Fruit fly (Drosophila melanogaster) whole organism, embryonic: ENCODE measurements around the gene Ssl2.
A peak's percentile ranks its signal among the peaks of the same experiment; 100 is the strongest.

Experiments used
- BtbVII ChIP-seq: fragments of 200-800 bp; sonication (Bioruptor generic); optimal IDR thresholded peaks from 3 replicates; lab custom pipeline; 2017; ENCODE audit warnings: missing biosample characterization, mild to moderate bottlenecking, missing genetic modification characterization
- CG11398 ChIP-seq: fragments of 200-800 bp; sonication (Bioruptor generic); optimal IDR thresholded peaks from 2 replicates; lab custom pipeline; 2016; ENCODE audit warnings: missing biosample characterization, missing genetic modification characterization
- CG11456 ChIP-seq: fragments of 200-800 bp; sonication (Bioruptor generic); IDR thresholded peaks from 3 replicates; pipeline ENCODE4 v1.3.6; 2022; ENCODE audit warnings: missing biosample characterization, missing genetic modification characterization
- CG12236 ChIP-seq: fragments of 200-800 bp; sonication (Bioruptor generic); optimal IDR thresholded peaks from 2 replicates; lab custom pipeline; 2016; ENCODE audit warnings: missing biosample characterization, missing genetic modification characterization
- CG12659 ChIP-seq: fragments of 200-800 bp; sonication (Bioruptor generic); optimal IDR thresholded peaks from 3 replicates; lab custom pipeline; 2017; ENCODE audit warnings: mild to moderate bottlenecking, missing biosample characterization, missing genetic modification reagents, missing genetic modification characterization
- CG14050 ChIP-seq: fragments of 200-800 bp; sonication (Bioruptor generic); IDR thresholded peaks from 3 replicates; pipeline ENCODE4 v1.3.6; 2022; ENCODE audit warnings: missing biosample characterization, missing genetic modification characterization
- CG15479 ChIP-seq: fragments of 200-800 bp; sonication (Bioruptor generic); optimal IDR thresholded peaks from 3 replicates; lab custom pipeline; 2019; ENCODE audit warnings: missing biosample characterization, mild to moderate bottlenecking, missing genetic modification characterization, moderate library complexity
- CG16779 ChIP-seq: fragments of 200-800 bp; sonication (Bioruptor generic); IDR thresholded peaks from 2 replicates; pipeline ENCODE4 v1.3.6; 2022; ENCODE audit warnings: missing biosample characterization, missing genetic modification characterization
- CG17359 ChIP-seq: fragments of 200-800 bp; sonication (Bioruptor generic); optimal IDR thresholded peaks from 3 replicates; lab custom pipeline; 2018; ENCODE audit warnings: missing biosample characterization, mild to moderate bottlenecking, missing genetic modification characterization, moderate library complexity
- CG17361 ChIP-seq: fragments of 200-800 bp; sonication (Bioruptor generic); IDR thresholded peaks from 3 replicates; pipeline ENCODE4 v1.3.6; 2022; ENCODE audit warnings: missing biosample characterization, missing genetic modification characterization
- CG2202 ChIP-seq: fragments of 200-800 bp; sonication (Bioruptor generic); optimal IDR thresholded peaks from 2 replicates; lab custom pipeline; 2018; ENCODE audit warnings: missing biosample characterization, mild to moderate bottlenecking, missing genetic modification characterization
- CG32532 ChIP-seq: fragments of 200-800 bp; sonication (Bioruptor generic); IDR thresholded peaks from 2 replicates; pipeline ENCODE4 v1.3.6; 2022; ENCODE audit warnings: missing biosample characterization, missing genetic modification characterization
- CG4617 ChIP-seq: fragments of 200-800 bp; sonication (Bioruptor generic); optimal IDR thresholded peaks from 3 replicates; lab custom pipeline; 2016; ENCODE audit warnings: missing biosample characterization, missing genetic modification characterization, borderline replicate concordance
- CG7987 ChIP-seq: fragments of 200-800 bp; sonication (Bioruptor generic); optimal IDR thresholded peaks from 2 replicates; lab custom pipeline; 2018; ENCODE audit warnings: missing biosample characterization, mild to moderate bottlenecking, missing genetic modification characterization, moderate library complexity
- CG8765 ChIP-seq: fragments of 200-800 bp; sonication (Bioruptor generic); IDR thresholded peaks from 2 replicates; pipeline ENCODE4 v1.3.6; 2022; ENCODE audit warnings: missing biosample characterization, missing genetic modification characterization
- CG9215 ChIP-seq: fragments of 200-800 bp; sonication (Bioruptor generic); IDR thresholded peaks from 2 replicates; pipeline ENCODE4 v1.3.6; 2022; ENCODE audit warnings: missing biosample characterization, missing genetic modification characterization
- CG9727 ChIP-seq: fragments of 200-800 bp; sonication (Bioruptor generic); optimal IDR thresholded peaks from 3 replicates; lab custom pipeline; 2017; ENCODE audit warnings: missing biosample characterization, mild to moderate bottlenecking, missing genetic modification characterization
- Camta ChIP-seq: fragments of 200-800 bp; sonication (Bioruptor generic); optimal IDR thresholded peaks from 2 replicates; lab custom pipeline; 2016; ENCODE audit warnings: missing biosample characterization, missing genetic modification characterization
- D ChIP-seq, 2 experiments: fragments of 200-800 bp in 1 of 2; fragments of >200 bp in 1 of 2; sonication (Bioruptor generic) in 1 of 2; optimal IDR thresholded peaks; 2 replicates in 1 of 2; 3 replicates in 1 of 2; lab custom pipeline; 2017; ENCODE audit warnings: mild to moderate bottlenecking in 1 of 2, missing biosample characterization in 1 of 2, missing genetic modification characterization in 1 of 2, missing genetic modification reagents in 1 of 2
- Dip3 ChIP-seq: fragments of 200-800 bp; sonication (Bioruptor generic); optimal IDR thresholded peaks from 3 replicates; lab custom pipeline; 2016; ENCODE audit warnings: missing biosample characterization, missing genetic modification characterization
- ERR ChIP-seq: fragments of 200-800 bp; sonication (Bioruptor generic); optimal IDR thresholded peaks from 2 replicates; lab custom pipeline; 2016; ENCODE audit warnings: missing biosample characterization, missing genetic modification characterization
- H15 ChIP-seq: fragments of 200-800 bp; sonication (Bioruptor generic); IDR thresholded peaks from 3 replicates; pipeline ENCODE4 v1.3.6; 2022; ENCODE audit warnings: missing biosample characterization, missing genetic modification characterization
- HHEX ChIP-seq: fragments of 200-800 bp; sonication (Bioruptor generic); optimal IDR thresholded peaks from 3 replicates; lab custom pipeline; 2017; ENCODE audit warnings: missing biosample characterization, mild to moderate bottlenecking, missing genetic modification characterization, missing genetic modification reagents
- HLH3B ChIP-seq: fragments of 200-800 bp; sonication (Bioruptor generic); IDR thresholded peaks from 2 replicates; pipeline ENCODE4 v1.3.6; 2022; ENCODE audit warnings: missing biosample characterization, missing genetic modification characterization
- MBD-R2 ChIP-seq: fragments of 200-800 bp; sonication (Bioruptor generic); IDR thresholded peaks from 2 replicates; pipeline ENCODE4 v1.3.6; 2022; ENCODE audit warnings: missing biosample characterization, missing genetic modification characterization
- Mrtf ChIP-seq: fragments of 200-800 bp; sonication (Bioruptor generic); IDR thresholded peaks from 3 replicates; pipeline ENCODE4 v1.3.6; 2022; ENCODE audit warnings: missing biosample characterization, missing genetic modification characterization
- NFAT ChIP-seq: fragments of 200-800 bp; sonication (Bioruptor generic); IDR thresholded peaks from 2 replicates; pipeline ENCODE4 v1.3.6; 2022; ENCODE audit warnings: missing biosample characterization, missing genetic modification characterization
- Opbp ChIP-seq: fragments of 200-800 bp; sonication (Bioruptor generic); IDR thresholded peaks from 3 replicates; pipeline ENCODE4 v1.3.6; 2022; ENCODE audit warnings: missing biosample characterization, missing genetic modification characterization; ENCODE audit not compliant: partially characterized antibody
- Scr ChIP-seq: fragments of 200-800 bp; sonication (Bioruptor generic); IDR thresholded peaks from 2 replicates; pipeline ENCODE4 v1.3.6; 2022; ENCODE audit warnings: missing biosample characterization, missing genetic modification characterization; ENCODE audit not compliant: partially characterized antibody
- Sin3A ChIP-seq: fragments of >200 bp; optimal IDR thresholded peaks from 2 replicates; lab custom pipeline; 2018
- bbx ChIP-seq: fragments of 200-800 bp; sonication (Bioruptor generic); IDR thresholded peaks from 2 replicates; pipeline ENCODE4 v1.3.6; 2022; ENCODE audit warnings: missing biosample characterization, missing genetic modification characterization; ENCODE audit not compliant: partially characterized antibody
- caup ChIP-seq: fragments of 200-800 bp; sonication (Bioruptor generic); optimal IDR thresholded peaks from 3 replicates; lab custom pipeline; 2017; ENCODE audit warnings: missing biosample characterization, mild to moderate bottlenecking, missing genetic modification characterization, moderate library complexity; ENCODE audit not compliant: severe bottlenecking
- dpn ChIP-seq, 2 experiments: fragments of 200-800 bp; sonication (Bioruptor generic); optimal IDR thresholded peaks; 3 replicates each; lab custom pipeline; 2016; ENCODE audit warnings: missing biosample characterization in 2 of 2, missing genetic modification characterization in 2 of 2
- ems ChIP-seq: fragments of 200-800 bp; sonication (Bioruptor generic); optimal IDR thresholded peaks from 3 replicates; lab custom pipeline; 2016; ENCODE audit warnings: missing biosample characterization, missing genetic modification characterization
- en ChIP-seq: fragments of 200-800 bp; sonication (Bioruptor generic); optimal IDR thresholded peaks from 2 replicates; lab custom pipeline; 2016; ENCODE audit warnings: missing biosample characterization, missing genetic modification characterization
- hb ChIP-seq: fragments of 200-800 bp; sonication (Bioruptor generic); IDR thresholded peaks from 3 replicates; pipeline ENCODE4 v1.3.6; 2022; ENCODE audit warnings: missing biosample characterization, missing genetic modification characterization; ENCODE audit not compliant: partially characterized antibody
- jigr1 ChIP-seq: fragments of 200-800 bp; sonication (Bioruptor generic); IDR thresholded peaks from 3 replicates; pipeline ENCODE4 v1.3.6; 2022; ENCODE audit warnings: missing biosample characterization, missing genetic modification characterization
- jing ChIP-seq: fragments of 200-800 bp; sonication (Bioruptor generic); optimal IDR thresholded peaks from 2 replicates; lab custom pipeline; 2018; ENCODE audit warnings: missing biosample characterization, mild to moderate bottlenecking, missing genetic modification characterization
- kay ChIP-seq: fragments of 200-800 bp; sonication (Bioruptor generic); optimal IDR thresholded peaks from 2 replicates; lab custom pipeline; 2016; ENCODE audit warnings: missing biosample characterization, missing genetic modification characterization
- ken ChIP-seq: fragments of 200-800 bp; sonication (Bioruptor generic); IDR thresholded peaks from 3 replicates; pipeline ENCODE4 v1.3.6; 2022; ENCODE audit warnings: missing biosample characterization, missing genetic modification characterization
- lilli ChIP-seq: fragments of 200-800 bp; sonication (Bioruptor generic); optimal IDR thresholded peaks from 3 replicates; lab custom pipeline; 2016; ENCODE audit warnings: missing biosample characterization, missing genetic modification characterization
- pho ChIP-seq: fragments of 200-800 bp; sonication (Bioruptor generic); optimal IDR thresholded peaks from 2 replicates; lab custom pipeline; 2016; ENCODE audit warnings: missing biosample characterization, missing genetic modification characterization
- repo ChIP-seq: fragments of 200-800 bp; sonication (Bioruptor generic); optimal IDR thresholded peaks from 2 replicates; lab custom pipeline; 2016; ENCODE audit warnings: missing biosample characterization, missing genetic modification characterization
- slou ChIP-seq: fragments of 200-800 bp; sonication (Bioruptor generic); optimal IDR thresholded peaks from 3 replicates; lab custom pipeline; 2016; ENCODE audit warnings: missing biosample characterization, missing genetic modification characterization
- tin ChIP-seq: fragments of 200-800 bp; sonication (Bioruptor generic); optimal IDR thresholded peaks from 3 replicates; lab custom pipeline; 2016; ENCODE audit warnings: missing biosample characterization, missing genetic modification characterization
- trem ChIP-seq: fragments of 200-800 bp; optimal IDR thresholded peaks from 3 replicates; lab custom pipeline; 2019; ENCODE audit warnings: missing biosample characterization, mild to moderate bottlenecking, missing genetic modification characterization, moderate library complexity
- tup ChIP-seq: fragments of 200-800 bp; sonication (Bioruptor generic); optimal IDR thresholded peaks from 2 replicates; lab custom pipeline; 2016; ENCODE audit warnings: missing biosample characterization, mild to moderate bottlenecking, missing genetic modification characterization, moderate library complexity
- unpg ChIP-seq: fragments of 200-800 bp; sonication (Bioruptor generic); optimal IDR thresholded peaks from 3 replicates; lab custom pipeline; 2018; ENCODE audit warnings: missing biosample characterization, mild to moderate bottlenecking, missing genetic modification characterization, moderate library complexity
- vfl ChIP-seq: fragments of 200-800 bp; sonication (Bioruptor generic); optimal IDR thresholded peaks from 2 replicates; lab custom pipeline; 2016; ENCODE audit warnings: missing biosample characterization, missing genetic modification characterization

Gene Ssl2

dm6 chr3R:29038960-29039581, 6.6 kb upstream of the Ssl2 start, which contains the start of the genes Slu7 and Pkc98E (continued):
- peak; percentile 82; the same call in 2 of the 3 replicates for TF ChIP-seq ken (GFP tag; lab: Robert Waterston, UW)
- TF ChIP-seq hb (GFP tag; lab: Robert Waterston, UW), result peak; percentile 88
- TF ChIP-seq CG17359, result peak; percentile 42
- peak; percentile 92 for TF ChIP-seq bbx (GFP tag; lab: Robert Waterston, UW)
- TF ChIP-seq CG12659 (GFP tag; lab: Kevin White, UChicago), result peak; percentile 89
- TF ChIP-seq kay (GFP tag; lab: Kevin White, UChicago), result peak; percentile 17
- 0 out of 2 replicates have a peak, but pooled peaks have one; percentile 29 for TF ChIP-seq HLH3B (GFP tag; lab: Robert Waterston, UW)
- peak; percentile 42 for TF ChIP-seq ERR
- peak; percentile 64; the same call in 1 of the 2 replicates for TF ChIP-seq CG16779 (GFP tag; lab: Robert Waterston, UW)
- TF ChIP-seq vfl, result peak; percentile 56
- no peak for TF ChIP-seq en (GFP tag; lab: Kevin White, UChicago)
- peak; percentile 47; the same call in 1 of the 3 replicates for TF ChIP-seq H15
- peak; percentile 39 for TF ChIP-seq Camta
- TF ChIP-seq CG4617 (GFP tag; lab: Kevin White, UChicago), result peak; percentile 97
- peak; percentile 75 for TF ChIP-seq CG7987 (GFP tag; lab: Kevin White, UChicago)
- TF ChIP-seq jigr1 (GFP tag; lab: Robert Waterston, UW), result no peak
- peak; percentile 78 for TF ChIP-seq NFAT
- peak; percentile 4 for TF ChIP-seq HHEX (GFP tag; lab: Kevin White, UChicago)
- peak; percentile 49 for TF ChIP-seq ems (GFP tag; lab: Kevin White, UChicago)
- TF ChIP-seq repo (GFP tag; lab: Kevin White, UChicago), result peak; percentile 37
- peak; percentile 17 for TF ChIP-seq CG11398 (GFP tag; lab: Kevin White, UChicago)
- TF ChIP-seq CG9727 (GFP tag; lab: Kevin White, UChicago), result peak; percentile 9
- peak; percentile 70 for TF ChIP-seq lilli (GFP tag; lab: Kevin White, UChicago)
- peak; percentile 5 for TF ChIP-seq tup (GFP tag; lab: Kevin White, UChicago)
- TF ChIP-seq CG14050 (GFP tag; lab: Robert Waterston, UW), result peak; percentile 25; the same call in 1 of the 3 replicates
- TF ChIP-seq Opbp (GFP tag; lab: Robert Waterston, UW), result peak; percentile 91
- TF ChIP-seq Dip3 (GFP tag; lab: Kevin White, UChicago), result peak; percentile 73
- TF ChIP-seq CG12236 (GFP tag; lab: Kevin White, UChicago), result no peak
- TF ChIP-seq CG15479 (GFP tag; lab: Kevin White, UChicago), result peak; percentile 67
- peak; percentile 86 for TF ChIP-seq Sin3A (lab: Kevin White, UChicago)
- peak; percentile 61 for TF ChIP-seq trem (tag; lab: Kevin White, UChicago)
- no peak for TF ChIP-seq BtbVII (GFP tag; lab: Kevin White, UChicago)
- TF ChIP-seq pho (GFP tag; lab: Kevin White, UChicago), result peak; percentile 68
- TF ChIP-seq D (optimal IDR thresholded peaks at IDR 0.05; lab: Kevin White, UChicago), result no peak
- TF ChIP-seq D (GFP tag; optimal IDR thresholded peaks at IDR 0.05; lab: Kevin White, UChicago), result no peak
- 0 out of 3 replicates have a peak, but pooled peaks have one; percentile 55 for TF ChIP-seq Mrtf
- peak; percentile 33 for TF ChIP-seq unpg (GFP tag; lab: Kevin White, UChicago)
- TF ChIP-seq CG11456 (GFP tag; lab: Robert Waterston, UW), result peak; percentile 74
- TF ChIP-seq CG2202 (tag; lab: Kevin White, UChicago), result peak; percentile 5
- TF ChIP-seq CG32532 (GFP tag; lab: Robert Waterston, UW), result peak; percentile 74; the same call in 1 of the 2 replicates
- TF ChIP-seq tin, result peak; percentile 70
- TF ChIP-seq CG17361 (GFP tag; lab: Robert Waterston, UW), result peak; percentile 14; the same call in 2 of the 3 replicates
- TF ChIP-seq slou (GFP tag; lab: Kevin White, UChicago), result peak; percentile 13
- peak; percentile 87 for TF ChIP-seq MBD-R2 (GFP tag; lab: Robert Waterston, UW)
- TF ChIP-seq caup, result peak; percentile 72
- TF ChIP-seq CG8765, result peak; percentile 57
- peak; percentile 65 for TF ChIP-seq CG9215 (GFP tag; lab: Robert Waterston, UW)
- peak; percentile 70 to 72 for TF ChIP-seq dpn (GFP tag; optimal IDR thresholded peaks at IDR 0.05; lab: Kevin White, UChicago)
- no peak for TF ChIP-seq jing (GFP tag; lab: Kevin White, UChicago)
- peak; percentile 89 for TF ChIP-seq Scr (GFP tag; lab: Robert Waterston, UW)
